Fruit fly (Drosophila melanogaster): ENCODE data around the gene Ugt307A1.

The Ugt307A1 gene

DNA sequence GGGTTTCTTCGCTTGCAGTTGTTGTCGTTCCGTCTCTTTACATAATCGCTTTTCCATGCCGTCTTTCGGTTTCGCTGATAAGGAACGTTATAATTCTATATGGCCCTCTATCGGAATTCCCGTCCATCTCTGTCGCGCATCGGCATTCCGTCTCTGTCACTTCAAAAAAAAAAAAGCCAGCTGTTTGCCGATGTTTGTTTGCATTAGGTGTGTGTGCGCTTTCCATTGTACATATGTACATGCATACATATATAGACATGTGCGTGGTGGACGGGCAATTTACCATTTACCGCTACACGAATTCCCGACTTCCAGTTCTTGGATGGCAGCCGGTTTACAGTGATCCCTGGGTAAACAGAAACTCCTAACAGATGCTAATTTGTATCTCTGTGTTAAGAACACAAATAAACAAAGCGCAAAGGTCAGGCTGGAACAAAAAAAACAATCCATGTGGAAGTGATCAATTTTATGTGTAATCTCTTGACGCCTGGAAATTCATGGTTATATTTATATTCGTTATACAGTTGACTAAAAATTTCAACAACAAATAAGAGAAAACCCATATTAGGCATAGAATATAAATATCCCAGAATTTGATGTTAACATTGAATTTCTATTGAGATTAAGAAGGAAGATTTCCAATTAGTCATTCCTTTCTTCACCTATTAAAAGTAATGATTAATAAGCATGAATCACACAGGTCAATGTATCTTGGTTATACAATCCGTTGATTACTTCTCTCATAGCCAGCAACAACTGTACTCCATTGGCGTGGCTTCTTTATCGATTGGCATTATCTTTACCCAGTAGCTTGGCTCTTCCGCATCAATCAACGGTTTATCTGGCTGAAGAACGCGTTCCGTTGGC, 24.5 kb upstream of the Ugt307A1 start:
- TF ChIP-seq Mnt (GFP tag; optimal IDR thresholded peaks at IDR 0.05) (peak; percentile 26), kay (GFP tag; ENCODE audit: borderline replicate concordance) (no peak), ovo (GFP tag; optimal IDR thresholded peaks at IDR 0.05) (peak; percentile 38)

DNA sequence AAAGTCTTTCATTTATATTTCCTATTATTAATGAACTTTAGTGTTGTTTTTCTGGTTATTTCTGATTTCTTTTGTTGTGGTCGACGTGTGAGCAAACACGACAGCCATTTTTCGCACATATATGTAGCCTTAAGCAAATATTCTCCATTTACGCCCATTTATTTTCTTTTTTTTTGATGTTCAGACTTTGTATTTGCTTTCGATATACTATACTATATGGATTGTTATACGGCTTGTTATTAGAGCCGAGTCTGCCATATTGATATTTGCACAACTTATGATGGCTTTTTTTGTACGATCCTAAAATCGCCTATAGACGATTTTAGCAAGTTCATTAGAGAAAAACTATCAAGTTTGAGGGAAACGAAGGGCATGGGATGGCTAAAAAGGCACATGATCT, 20.1 kb upstream of the Ugt307A1 start:
- peak; percentile 76 for TF ChIP-seq Crg-1 (GFP tag; optimal IDR thresholded peaks at IDR 0.05)
- no peak for TF ChIP-seq CG12768 (GFP tag; optimal IDR thresholded peaks at IDR 0.05)
- TF ChIP-seq CG14711 (tag; optimal IDR thresholded peaks at IDR 0.05) = no peak
- TF ChIP-seq CG7101 (tag; optimal IDR thresholded peaks at IDR 0.05) = peak; percentile 61
- no peak for TF ChIP-seq toe (GFP tag; optimal IDR thresholded peaks at IDR 0.05)
- TF ChIP-seq kay (GFP tag; ENCODE audit: borderline replicate concordance) = no peak
- no peak for TF ChIP-seq pad (GFP tag; optimal IDR thresholded peaks at IDR 0.05)
- TF ChIP-seq Clk (GFP tag; optimal IDR thresholded peaks at IDR 0.05) = no peak
- TF ChIP-seq CG11617 (GFP tag; optimal IDR thresholded peaks at IDR 0.05) = peak; percentile 14
- TF ChIP-seq Mnt (GFP tag; optimal IDR thresholded peaks at IDR 0.05) = peak; percentile 18
- peak; percentile 1 for TF ChIP-seq tj (GFP tag; optimal IDR thresholded peaks at IDR 0.05)
- TF ChIP-seq CG1620 (GFP tag; optimal IDR thresholded peaks at IDR 0.05) = no peak
- TF ChIP-seq CG5204 (GFP tag; optimal IDR thresholded peaks at IDR 0.05) = peak; percentile 9
- TF ChIP-seq ovo (GFP tag; optimal IDR thresholded peaks at IDR 0.05) = peak; percentile 56
- TF ChIP-seq bab1 (GFP tag; optimal IDR thresholded peaks at IDR 0.05) = no peak
- TF ChIP-seq cic (GFP tag; optimal IDR thresholded peaks at IDR 0.05) = no peak
- TF ChIP-seq CG33017 (tag; optimal IDR thresholded peaks at IDR 0.05) = no peak
- TF ChIP-seq cnc (optimal IDR thresholded peaks at IDR 0.05) = no peak
- TF ChIP-seq CG7045 (GFP tag; optimal IDR thresholded peaks at IDR 0.05) = no peak
- no peak for TF ChIP-seq Hr96 (GFP tag; optimal IDR thresholded peaks at IDR 0.05)

DNA sequence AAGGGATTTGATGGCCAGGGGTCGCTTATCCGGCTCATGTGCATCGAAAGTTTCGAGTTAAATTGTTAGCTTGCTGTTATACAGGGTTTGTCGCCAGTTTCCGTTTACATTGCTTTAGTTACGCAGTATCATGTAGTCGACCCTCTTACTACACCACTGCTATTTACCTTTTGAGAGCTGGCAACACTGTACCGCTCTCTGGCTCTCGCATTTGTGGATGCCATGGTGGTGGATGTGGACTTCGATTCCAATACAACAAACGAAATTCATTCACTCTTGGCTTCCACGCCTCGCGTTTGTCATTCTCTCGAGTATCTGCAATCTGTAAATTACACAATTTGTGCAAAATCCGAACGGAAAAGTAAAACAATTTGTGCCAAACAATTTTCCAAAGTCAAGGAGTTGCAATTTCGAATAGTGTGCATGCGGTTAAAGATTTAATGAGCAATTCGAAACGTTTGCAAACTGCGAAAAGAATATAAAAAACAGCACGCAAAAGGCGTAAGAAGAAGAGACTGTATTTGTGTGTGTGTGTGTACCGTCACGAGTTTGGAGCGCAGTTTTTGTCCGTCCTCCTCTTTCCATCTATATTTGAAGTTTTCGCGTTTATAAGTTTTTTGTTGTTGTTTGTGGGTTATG, 18.7 kb upstream of the Ugt307A1 start:
- peak; percentile 73 for TF ChIP-seq Mnt (GFP tag; optimal IDR thresholded peaks at IDR 0.05)
- TF ChIP-seq CG7101 (tag; optimal IDR thresholded peaks at IDR 0.05) = peak; percentile 45
- peak; percentile 85 for TF ChIP-seq kay (GFP tag; ENCODE audit: borderline replicate concordance)
- peak; percentile 46 for TF ChIP-seq CG11617 (GFP tag; optimal IDR thresholded peaks at IDR 0.05)
- TF ChIP-seq Crg-1 (GFP tag; optimal IDR thresholded peaks at IDR 0.05) = no peak
- TF ChIP-seq Hr96 (GFP tag; optimal IDR thresholded peaks at IDR 0.05) = peak; percentile 59
- TF ChIP-seq tj (GFP tag; optimal IDR thresholded peaks at IDR 0.05) = peak; percentile 55
- peak; percentile 43 for TF ChIP-seq CG14711 (tag; optimal IDR thresholded peaks at IDR 0.05)
- peak; percentile 58 for TF ChIP-seq CG33017 (tag; optimal IDR thresholded peaks at IDR 0.05)
- TF ChIP-seq CG1620 (GFP tag; optimal IDR thresholded peaks at IDR 0.05) = no peak
- peak; percentile 55 for TF ChIP-seq toe (GFP tag; optimal IDR thresholded peaks at IDR 0.05)
- TF ChIP-seq ovo (GFP tag; optimal IDR thresholded peaks at IDR 0.05) = peak; percentile 21
- TF ChIP-seq CG12768 (GFP tag; optimal IDR thresholded peaks at IDR 0.05) = peak; percentile 81
- no peak for TF ChIP-seq CG5204 (GFP tag; optimal IDR thresholded peaks at IDR 0.05)
- TF ChIP-seq cic (GFP tag; optimal IDR thresholded peaks at IDR 0.05) = peak; percentile 97
- no peak for TF ChIP-seq Clk (GFP tag; optimal IDR thresholded peaks at IDR 0.05)
- peak; percentile 9 for TF ChIP-seq pad (GFP tag; optimal IDR thresholded peaks at IDR 0.05)
- TF ChIP-seq bab1 (GFP tag; optimal IDR thresholded peaks at IDR 0.05) = peak; percentile 55
- no peak for TF ChIP-seq cnc (optimal IDR thresholded peaks at IDR 0.05)
- TF ChIP-seq CG7045 (GFP tag; optimal IDR thresholded peaks at IDR 0.05) = peak; percentile 10

DNA sequence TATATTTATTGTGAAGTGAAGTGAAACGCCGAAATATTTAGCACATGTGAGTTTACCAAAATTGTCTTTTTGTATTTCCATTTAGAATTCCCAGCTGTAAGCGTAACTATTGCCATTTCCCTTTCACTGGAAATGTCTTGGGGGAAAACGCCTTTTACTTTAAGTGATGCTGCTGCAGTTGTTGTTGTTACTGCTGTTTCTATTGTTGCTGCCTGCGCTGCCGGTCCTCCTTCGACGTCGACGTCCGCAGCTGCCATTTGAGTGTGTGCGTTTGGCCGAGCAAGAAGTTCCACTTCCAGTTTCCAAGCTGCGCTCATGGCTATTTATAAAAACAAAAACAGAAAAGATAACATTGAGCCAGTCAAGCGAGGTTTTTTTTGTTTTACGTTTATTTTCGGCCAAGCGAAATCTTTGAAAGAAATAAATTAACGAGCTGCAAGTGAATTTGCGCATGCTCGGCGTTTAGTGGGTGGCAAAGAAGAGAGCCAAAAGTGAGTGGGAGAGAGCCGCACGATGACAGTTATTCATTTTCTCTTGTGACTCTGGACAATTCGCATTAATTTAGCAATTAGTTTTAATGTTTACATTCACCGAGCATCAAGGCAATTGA, 18.0 kb upstream of the Ugt307A1 start:
- no peak for TF ChIP-seq CG7045 (GFP tag; optimal IDR thresholded peaks at IDR 0.05)
- no peak for TF ChIP-seq CG5204 (GFP tag; optimal IDR thresholded peaks at IDR 0.05)
- TF ChIP-seq Crg-1 (GFP tag; optimal IDR thresholded peaks at IDR 0.05) = no peak
- TF ChIP-seq cnc (optimal IDR thresholded peaks at IDR 0.05) = no peak
- TF ChIP-seq Mnt (GFP tag; optimal IDR thresholded peaks at IDR 0.05) = no peak
- no peak for TF ChIP-seq CG7101 (tag; optimal IDR thresholded peaks at IDR 0.05)
- TF ChIP-seq ovo (GFP tag; optimal IDR thresholded peaks at IDR 0.05) = no peak
- no peak for TF ChIP-seq Hr96 (GFP tag; optimal IDR thresholded peaks at IDR 0.05)
- TF ChIP-seq CG12768 (GFP tag; optimal IDR thresholded peaks at IDR 0.05) = no peak
- TF ChIP-seq tj (GFP tag; optimal IDR thresholded peaks at IDR 0.05) = no peak
- no peak for TF ChIP-seq toe (GFP tag; optimal IDR thresholded peaks at IDR 0.05)
- no peak for TF ChIP-seq CG11617 (GFP tag; optimal IDR thresholded peaks at IDR 0.05)
- TF ChIP-seq pad (GFP tag; optimal IDR thresholded peaks at IDR 0.05) = no peak
- no peak for TF ChIP-seq Clk (GFP tag; optimal IDR thresholded peaks at IDR 0.05)
- no peak for TF ChIP-seq bab1 (GFP tag; optimal IDR thresholded peaks at IDR 0.05)
- TF ChIP-seq CG33017 (tag; optimal IDR thresholded peaks at IDR 0.05) = no peak

DNA sequence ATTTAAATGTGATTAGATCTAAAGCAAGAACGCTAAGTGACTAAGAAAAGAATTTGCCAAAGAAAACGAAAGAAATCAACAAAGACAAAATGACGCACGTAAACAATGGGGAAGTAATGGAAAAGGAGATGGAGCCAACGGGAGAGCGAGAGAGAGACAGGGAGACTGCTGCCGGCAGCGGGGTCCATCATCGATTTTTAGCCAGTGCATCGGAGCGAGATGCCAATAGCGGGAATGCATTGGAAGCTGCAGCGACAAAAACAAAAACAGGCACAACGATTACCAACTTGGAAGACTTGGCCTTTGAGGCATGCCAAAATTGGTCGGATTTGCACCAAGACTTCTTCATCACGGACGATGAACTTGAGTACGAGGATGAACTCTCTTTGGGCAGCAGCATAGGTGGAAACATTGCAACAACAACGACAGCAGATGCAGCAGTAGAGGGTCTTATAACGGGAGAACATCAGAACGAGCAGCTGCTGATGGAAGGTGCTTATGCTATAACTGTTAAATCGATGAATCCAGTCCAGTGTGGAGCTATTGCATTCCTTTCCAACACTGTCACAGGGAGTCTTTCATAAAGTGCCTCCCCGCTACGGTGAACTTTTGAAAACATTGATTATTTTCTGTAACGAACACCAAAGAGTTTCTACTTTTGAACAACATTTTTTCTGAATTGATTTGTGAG, 17.1 kb upstream of the Ugt307A1 start:
- TF ChIP-seq pad (GFP tag; optimal IDR thresholded peaks at IDR 0.05) = peak; percentile 63
- peak; percentile 72 for TF ChIP-seq ovo (GFP tag; optimal IDR thresholded peaks at IDR 0.05)
- no peak for TF ChIP-seq Hr96 (GFP tag; optimal IDR thresholded peaks at IDR 0.05)
